Worm (Caenorhabditis elegans) whole organism, dauer: ENCODE data around the gene srd-29.

Experiments used
- unc-62 ChIP-seq: sonication (generic microtip); optimal IDR thresholded peaks from 2 replicates; lab custom pipeline; 2017; ENCODE audit warnings: missing biosample characterization, missing genetic modification reagents, missing genetic modification characterization

The srd-29 gene

DNA sequence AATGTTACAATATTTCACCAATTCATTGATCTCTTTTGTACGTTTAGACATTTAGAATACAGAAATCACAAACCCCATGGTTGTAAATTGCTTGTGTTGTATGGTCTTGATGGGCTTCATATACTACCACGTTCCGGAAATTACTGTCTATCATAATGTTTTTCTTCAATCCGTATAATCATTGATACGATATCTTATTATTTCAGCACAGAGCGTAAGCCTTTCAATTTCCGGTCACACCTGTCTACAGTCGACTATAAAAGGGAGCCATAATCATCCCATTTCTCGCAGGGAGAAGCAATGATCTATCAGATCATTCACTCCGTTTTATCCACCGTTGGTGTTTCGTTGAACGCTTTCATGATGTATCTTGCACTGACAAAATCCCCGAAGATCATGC is 6.1 kb upstream of the srd-29 start, which contains the start of gene srd-30:
Gene srd-30 (plus strand): TSS at position 301 of the 400 bp plus-strand sequence.
- no peak for TF ChIP-seq unc-62 (GFP tag; lab: Kevin White, UChicago)

DNA sequence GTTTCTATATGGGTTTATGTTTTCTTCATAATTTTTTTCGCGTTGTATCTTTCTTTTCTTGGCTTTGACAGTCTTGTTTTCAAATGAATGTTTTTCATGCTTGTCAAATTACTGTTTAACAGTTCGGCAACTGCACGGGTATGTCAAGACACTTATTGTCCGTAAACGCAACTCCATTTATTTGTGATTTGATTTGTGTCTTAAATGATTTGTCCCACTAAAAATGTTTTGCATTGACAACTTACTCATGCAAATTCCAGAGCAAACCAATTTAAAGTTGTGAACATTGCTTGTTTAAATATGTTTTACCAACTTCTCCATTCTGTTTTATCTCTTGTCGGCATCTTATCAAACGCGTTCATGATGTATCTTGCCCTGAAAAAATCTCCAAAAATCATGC is 3.8 kb upstream of the srd-29 start, which contains the start of gene srd-25:
Gene srd-25 (plus strand): TSS at position 301 of the 400 bp plus-strand sequence.
- no peak for TF ChIP-seq unc-62 (GFP tag; lab: Kevin White, UChicago)

DNA sequence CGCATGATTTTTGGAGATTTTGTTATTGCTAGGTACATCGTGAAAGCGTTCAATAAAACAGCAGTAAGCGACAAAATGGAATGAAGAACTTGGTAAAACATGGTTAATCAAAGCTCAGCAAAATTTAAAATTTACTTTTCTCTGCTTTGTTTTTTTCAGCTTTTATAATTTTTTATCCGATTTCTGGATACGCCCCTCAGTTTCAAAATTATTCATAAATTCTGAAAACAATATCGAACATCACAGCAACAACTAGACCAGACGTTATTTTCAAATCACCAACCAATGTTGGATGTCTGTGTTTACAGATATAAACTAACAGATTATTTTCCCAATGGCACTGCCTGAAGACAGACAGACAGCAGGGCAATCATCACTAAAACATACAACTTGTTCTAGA is 912 bp upstream of the srd-29 start, which contains the start of gene srd-31:
Gene srd-31 (minus strand): TSS at position 101 of the 400 bp plus-strand sequence.
- TF ChIP-seq unc-62 (GFP tag; lab: Kevin White, UChicago) = no peak

DNA sequence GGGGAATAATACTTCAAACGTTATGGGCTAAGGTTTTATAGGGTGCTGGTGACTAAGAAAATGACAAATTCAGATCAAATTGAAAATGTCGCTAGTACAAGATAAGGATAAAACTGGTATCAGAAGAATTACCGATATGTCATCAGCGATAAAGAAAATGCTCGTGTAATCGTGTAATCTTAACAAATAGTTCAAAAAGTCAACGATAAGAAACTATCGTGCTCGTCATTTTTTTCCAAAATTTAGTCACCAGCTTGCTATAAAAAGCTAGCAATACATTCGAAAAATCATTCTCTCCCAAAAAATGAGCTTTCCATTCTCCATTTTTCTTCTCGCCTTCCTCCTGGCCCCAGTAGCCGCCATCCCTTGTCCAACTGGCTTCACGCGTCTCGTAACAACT is 2.2 kb downstream of the srd-29 start, which contains the start of gene clec-45:
Gene clec-45 (plus strand): TSS at position 301 of the 400 bp plus-strand sequence.
- no peak for TF ChIP-seq unc-62 (GFP tag; lab: Kevin White, UChicago)

DNA sequence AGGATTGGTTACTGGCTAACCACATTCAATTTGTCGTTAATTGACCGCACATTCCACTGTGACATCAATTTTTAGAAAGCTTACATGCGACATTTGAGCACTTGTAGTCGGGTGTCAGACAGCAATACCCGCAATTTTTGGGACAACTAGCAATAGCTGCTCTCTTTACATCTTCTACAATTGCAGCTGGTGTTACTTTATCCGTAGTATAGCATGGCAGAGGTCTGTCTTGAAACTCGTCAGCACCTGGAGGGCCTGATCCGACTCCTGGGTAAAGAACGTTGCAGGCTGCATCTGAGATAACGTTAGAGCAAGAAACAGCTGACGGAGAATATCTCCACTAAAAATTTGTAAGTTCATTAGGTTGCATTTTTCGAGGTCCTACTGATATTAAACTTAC is 3.8 kb downstream of the srd-29 start:
- TF ChIP-seq unc-62 (GFP tag; lab: Kevin White, UChicago) = no peak

DNA sequence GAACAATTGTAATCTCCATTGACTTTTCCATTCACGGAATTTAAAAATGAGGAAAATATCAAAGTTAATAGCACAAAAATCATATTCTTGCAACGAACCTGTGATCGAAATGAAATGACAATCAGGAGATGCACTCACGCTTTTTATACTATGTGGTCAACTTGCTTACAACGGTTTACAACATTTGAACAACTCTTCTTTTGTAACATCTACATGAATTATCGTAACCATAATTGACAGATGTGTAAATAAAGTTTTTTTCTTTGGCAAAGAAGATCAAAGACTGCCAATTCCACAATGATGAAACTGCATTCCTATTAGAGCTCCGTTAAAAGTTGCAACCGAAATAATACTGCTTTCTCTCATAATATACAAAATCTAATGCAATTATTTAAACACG is 4.2 kb downstream of the srd-29 start, which contains the start of gene F07C4.10:
Gene F07C4.10 (minus strand): TSS at position 101 of the 400 bp plus-strand sequence.
- no peak for TF ChIP-seq unc-62 (GFP tag; lab: Kevin White, UChicago)

DNA sequence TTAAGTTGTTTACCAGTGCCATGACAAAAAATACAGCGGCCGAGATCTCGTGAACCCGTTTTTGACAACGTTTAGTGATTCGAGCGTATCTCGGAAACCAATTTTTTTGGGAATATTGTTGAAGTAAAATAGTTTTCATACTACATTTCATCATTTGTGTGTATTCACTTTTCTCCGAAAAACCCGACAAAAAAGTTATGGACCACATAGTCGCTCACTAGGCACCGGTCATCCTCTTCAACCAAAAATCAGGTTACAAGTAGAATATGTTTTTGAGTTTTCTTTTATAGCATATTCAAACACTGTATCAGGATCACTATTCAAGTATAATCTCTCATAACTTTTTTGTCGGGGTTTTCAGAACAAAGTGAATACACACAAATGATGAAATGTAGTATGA is 6.1 kb downstream of the srd-29 start:
- TF ChIP-seq unc-62 (GFP tag; lab: Kevin White, UChicago) = no peak

DNA sequence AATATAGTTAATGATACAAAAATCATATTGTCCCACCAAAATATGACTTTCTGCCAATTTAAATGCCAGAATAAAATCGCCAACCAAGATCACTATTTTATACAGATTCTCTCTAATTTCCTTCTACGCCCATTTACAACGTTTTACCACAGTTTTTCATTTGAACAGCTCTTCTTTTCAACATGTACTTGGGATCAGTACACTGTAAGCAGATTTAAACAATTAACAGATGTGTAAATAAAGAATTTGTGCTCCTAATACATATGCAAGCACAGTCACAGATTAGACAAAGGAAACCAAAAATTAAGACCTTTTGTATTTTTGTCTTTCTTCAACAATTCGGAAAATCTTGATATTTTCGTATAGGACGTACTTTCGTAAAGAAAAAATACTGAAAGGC is 7.8 kb downstream of the srd-29 start, which contains the start of gene F07C4.11:
Gene F07C4.11 (minus strand): TSS at position 101 of the 400 bp plus-strand sequence.
- TF ChIP-seq unc-62 (GFP tag; lab: Kevin White, UChicago) = no peak

DNA sequence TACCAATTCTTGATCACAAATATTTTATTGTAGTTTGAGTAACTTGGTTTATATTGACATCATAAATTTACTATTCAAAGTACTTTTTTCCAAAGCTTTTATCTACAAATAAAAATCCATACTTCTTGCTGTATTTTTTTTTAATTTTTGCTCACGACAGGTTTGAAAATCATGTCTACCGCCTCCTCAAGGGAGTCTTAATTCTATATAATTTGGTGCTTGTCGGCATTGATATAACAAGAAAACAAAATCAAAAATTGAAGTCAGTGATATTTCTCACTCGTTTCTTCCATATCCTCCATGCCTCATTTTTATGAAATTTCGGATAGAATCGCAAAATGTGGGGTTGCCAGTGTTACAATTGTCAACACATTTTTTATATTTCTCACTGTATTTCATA is 9.9 kb downstream of the srd-29 start, which contains the start of gene str-47:
Gene str-47 (plus strand): TSS at position 301 of the 400 bp plus-strand sequence.
- TF ChIP-seq unc-62 (GFP tag; lab: Kevin White, UChicago) = no peak

DNA sequence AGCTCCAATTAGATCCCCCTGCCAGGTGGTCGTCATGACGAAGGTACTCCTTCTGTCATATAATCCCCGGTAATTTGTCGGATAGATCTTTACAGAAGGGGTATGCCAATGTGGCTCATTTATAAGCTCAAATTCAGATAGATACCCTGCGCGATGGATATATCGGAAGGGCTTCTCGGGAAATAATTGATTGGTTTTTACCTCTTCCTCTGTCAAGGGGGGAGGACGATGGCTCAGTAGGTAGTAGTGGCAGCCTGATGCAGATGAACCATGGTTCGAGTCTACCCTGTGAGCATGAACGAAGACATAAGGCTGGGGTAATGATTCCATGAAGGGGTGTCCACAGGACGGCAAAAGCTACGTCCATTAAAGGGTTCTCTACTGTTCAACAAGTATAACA is 11.6 kb downstream of the srd-29 start:
- no peak for TF ChIP-seq unc-62 (GFP tag; lab: Kevin White, UChicago)

DNA sequence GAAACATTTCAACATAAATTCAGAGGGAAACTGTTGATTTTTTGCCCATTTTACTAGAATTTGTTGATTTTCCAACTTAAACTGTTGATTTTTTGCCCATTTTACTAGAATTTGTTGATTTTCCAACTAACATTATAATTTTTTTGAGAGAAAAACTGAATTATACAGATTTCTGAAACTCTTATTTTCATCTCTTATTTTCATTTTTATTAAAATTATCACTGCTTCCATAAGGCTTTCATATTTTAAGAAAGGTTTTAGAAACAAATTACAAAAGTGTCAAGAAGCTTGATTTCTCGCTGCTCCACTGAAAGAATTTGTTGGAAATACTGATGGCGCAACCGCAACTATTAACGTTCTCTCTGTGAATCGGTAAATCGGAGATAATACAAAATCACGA is 14.4 kb downstream of the srd-29 start:
- no peak for TF ChIP-seq unc-62 (GFP tag; lab: Kevin White, UChicago)

DNA sequence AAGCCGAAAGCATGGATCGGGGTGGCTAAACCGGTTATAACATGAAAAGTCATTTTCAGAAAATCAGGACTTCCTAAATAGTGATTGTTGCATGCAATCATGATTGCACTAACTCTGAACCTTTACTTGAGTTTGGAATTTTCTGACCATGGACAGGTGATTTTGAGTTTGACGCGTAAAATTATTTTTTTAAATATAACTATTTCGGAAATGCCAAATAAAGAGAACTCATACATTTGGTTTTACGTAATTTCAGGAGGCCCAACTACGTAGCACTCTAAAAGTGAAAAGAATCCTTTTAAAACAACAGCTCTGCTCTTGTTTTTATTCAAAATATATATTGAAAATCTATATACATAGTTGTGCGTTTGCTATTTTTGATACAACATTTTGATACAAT is 16.2 kb downstream of the srd-29 start, which contains the start of gene srh-234:
Gene srh-234 (minus strand): TSS at position 101 of the 400 bp plus-strand sequence.
- TF ChIP-seq unc-62 (GFP tag; lab: Kevin White, UChicago) = no peak

DNA sequence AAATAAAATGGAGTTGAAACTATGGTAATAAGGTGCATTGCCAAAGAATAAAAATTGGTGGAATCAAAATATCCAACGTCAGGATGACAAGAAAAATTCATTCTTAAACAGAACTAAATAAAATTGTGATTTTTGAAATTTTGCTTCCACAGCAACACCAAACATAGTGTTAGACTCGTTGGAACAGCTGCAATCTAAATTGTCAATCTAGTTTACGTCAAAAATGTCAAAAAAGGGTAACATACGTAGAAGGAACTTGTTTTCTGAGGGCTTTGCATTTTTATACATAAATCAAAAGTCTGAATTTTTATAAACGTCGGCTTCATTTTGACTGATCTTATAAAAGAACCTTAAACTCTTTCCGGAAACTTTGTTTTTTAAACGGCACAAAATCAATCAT is 18.0 kb downstream of the srd-29 start, which contains the start of gene srh-200:
Gene srh-200 (minus strand): TSS at position 101 of the 400 bp plus-strand sequence.
- TF ChIP-seq unc-62 (GFP tag; lab: Kevin White, UChicago) = no peak

DNA sequence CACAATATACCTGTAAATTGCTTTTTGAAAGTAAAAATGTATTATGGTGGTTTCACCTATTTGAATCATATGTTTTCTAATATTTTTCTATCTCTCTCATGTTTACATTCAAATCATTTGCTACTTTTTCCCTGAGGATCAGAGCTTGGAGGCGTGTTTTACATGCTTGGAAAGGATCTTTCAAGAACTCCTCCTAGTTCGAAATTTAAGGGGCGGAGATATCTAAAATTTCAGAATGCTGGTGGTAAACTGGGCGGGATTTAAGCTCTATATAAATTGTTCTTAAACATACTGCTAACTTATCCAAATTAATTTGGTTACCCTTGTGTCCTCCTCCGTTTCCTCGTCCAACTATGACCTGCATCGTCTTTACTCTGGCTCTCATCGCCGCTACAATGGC is 32.4 kb downstream of the srd-29 start, which contains the start of gene C12D5.5:
Gene C12D5.5 (plus strand): TSS at position 301 of the 400 bp plus-strand sequence.
- TF ChIP-seq unc-62 (GFP tag; lab: Kevin White, UChicago) = no peak

DNA sequence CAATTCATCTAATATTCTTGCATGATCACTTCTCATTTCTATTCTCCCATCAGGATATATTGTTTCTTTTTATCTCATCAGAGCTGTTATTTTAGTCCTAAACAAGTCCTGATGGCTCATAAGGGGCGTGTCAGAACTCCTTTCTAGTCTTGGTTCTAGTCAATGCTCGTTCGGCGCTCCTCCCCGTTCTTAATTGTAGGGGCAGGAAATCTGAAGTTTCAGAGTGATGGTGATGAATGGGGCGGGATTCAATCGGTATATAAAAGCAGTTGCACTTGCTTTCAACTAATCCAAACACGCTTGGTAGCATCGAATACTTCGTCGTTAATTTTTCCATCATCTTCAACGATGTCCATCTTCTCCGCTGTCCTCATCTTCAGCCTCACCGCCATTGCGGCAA is 36.7 kb downstream of the srd-29 start, which contains the start of gene C12D5.4:
Gene C12D5.4 (plus strand): TSS at position 301 of the 400 bp plus-strand sequence.
- no peak for TF ChIP-seq unc-62 (GFP tag; lab: Kevin White, UChicago)

DNA sequence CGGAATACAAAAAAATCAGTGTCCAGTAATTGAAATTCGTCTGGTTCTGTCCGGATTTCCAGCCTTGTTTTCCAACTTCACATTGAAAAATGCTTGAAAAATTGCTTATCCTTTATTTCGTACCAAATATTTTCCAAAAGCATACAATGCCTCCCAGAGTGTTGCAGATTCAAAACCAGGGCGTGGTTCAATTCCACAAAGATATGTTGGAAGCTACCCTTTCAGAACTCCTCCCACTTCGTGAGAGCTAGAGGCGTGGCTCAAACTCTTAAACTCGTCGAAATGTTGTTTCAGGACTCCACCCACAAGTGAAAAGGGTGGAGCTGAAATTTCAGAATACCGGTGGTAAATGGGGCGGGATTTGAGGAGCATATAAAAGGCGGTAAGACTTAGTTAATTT is 40.3 kb downstream of the srd-29 start, which contains the start of gene C12D5.3:
Gene C12D5.3 (plus strand): TSS at position 301 of the 400 bp plus-strand sequence.
- TF ChIP-seq unc-62 (GFP tag; lab: Kevin White, UChicago) = no peak

DNA sequence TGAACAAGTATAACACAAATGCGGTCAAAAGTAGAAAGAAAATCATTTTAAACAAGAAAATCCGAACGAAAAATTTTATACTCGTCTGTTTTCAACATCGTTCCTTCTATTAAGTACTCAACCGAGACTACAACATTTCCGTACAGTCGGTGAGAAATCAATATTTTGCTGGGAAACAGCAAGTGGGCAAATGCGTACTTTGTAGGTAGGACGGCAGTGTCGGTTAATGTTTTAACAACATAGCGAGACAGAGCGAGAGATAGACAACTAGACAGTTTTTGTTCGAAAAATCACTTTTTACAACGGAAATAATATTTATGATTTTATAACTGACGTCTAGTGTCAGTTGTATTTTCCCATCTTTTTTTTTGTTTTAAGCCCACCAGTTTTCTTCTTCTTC is 45.8 kb downstream of the srd-29 start, which contains the start of gene cyp-33A1:
Gene cyp-33A1 (minus strand): TSS at position 72 of the 400 bp plus-strand sequence.
- no peak for TF ChIP-seq unc-62 (GFP tag; lab: Kevin White, UChicago)
